Worm (Caenorhabditis elegans) whole organism, young adult: Measurements from ENCODE around the gene Y6E2A.4.

Source experiments
- B0261.1 ChIP-seq: sonication (generic microtip); optimal IDR thresholded peaks from 2 replicates; lab custom pipeline; 2016; ENCODE audit warnings: mild to moderate bottlenecking, missing genetic modification characterization, moderate library complexity, missing compliant biosample characterization
- B0336.3 ChIP-seq: fragments of 200-800 bp; sonication (Bioruptor generic); IDR thresholded peaks from 2 replicates; pipeline ENCODE4 v1.3.6; 2022; ENCODE audit warnings: missing genetic modification characterization, missing compliant biosample characterization
- C17E4.6 ChIP-seq: fragments of 200-800 bp; sonication (Bioruptor generic); IDR thresholded peaks from 2 replicates; pipeline ENCODE4 v1.3.6; 2022; ENCODE audit warnings: missing genetic modification reagents, missing genetic modification characterization, missing compliant biosample characterization
- F10E7.11 ChIP-seq: sonication (generic microtip); optimal IDR thresholded peaks from 2 replicates; lab custom pipeline; 2017; ENCODE audit warnings: mild to moderate bottlenecking, missing genetic modification characterization, moderate library complexity, missing compliant biosample characterization
- F39B2.1 ChIP-seq: fragments of 200-800 bp; sonication (Bioruptor generic); IDR thresholded peaks from 2 replicates; pipeline ENCODE4 v1.3.6; 2022; ENCODE audit warnings: missing genetic modification reagents, missing genetic modification characterization, missing compliant biosample characterization
- F49E8.2 ChIP-seq: sonication (generic microtip); optimal IDR thresholded peaks from 3 replicates; lab custom pipeline; 2017; ENCODE audit warnings: missing genetic modification characterization, mild to moderate bottlenecking, missing compliant biosample characterization, antibody characterized with exemption, moderate library complexity; ENCODE audit not compliant: insufficient read depth
- F55B11.4 ChIP-seq: sonication (generic microtip); optimal IDR thresholded peaks from 2 replicates; lab custom pipeline; 2016; ENCODE audit warnings: missing compliant biosample characterization, missing genetic modification characterization, borderline replicate concordance; ENCODE audit not compliant: insufficient read depth
- K12H6.12 ChIP-seq: fragments of 200-800 bp; sonication (Bioruptor generic); optimal IDR thresholded peaks from 2 replicates; lab custom pipeline; 2018; ENCODE audit warnings: mild to moderate bottlenecking, missing genetic modification characterization, missing compliant biosample characterization
- T07F8.4 ChIP-seq: sonication (generic microtip); optimal IDR thresholded peaks from 2 replicates; lab custom pipeline; 2016; ENCODE audit warnings: mild to moderate bottlenecking, missing genetic modification characterization, moderate library complexity, missing compliant biosample characterization
- Y95B8A.8 ChIP-seq: fragments of 200-800 bp; sonication (Bioruptor generic); IDR thresholded peaks from 2 replicates; pipeline ENCODE4 v1.3.6; 2022; ENCODE audit warnings: missing genetic modification reagents, missing genetic modification characterization, missing compliant biosample characterization
- athp-1 ChIP-seq: sonication (generic microtip); optimal IDR thresholded peaks from 2 replicates; lab custom pipeline; 2017; ENCODE audit warnings: mild to moderate bottlenecking, missing genetic modification characterization, missing compliant biosample characterization
- ceh-100 ChIP-seq: fragments of 200-800 bp; sonication (Bioruptor generic); IDR thresholded peaks from 2 replicates; pipeline ENCODE4 v1.3.6; 2022; ENCODE audit warnings: missing genetic modification reagents, missing genetic modification characterization, missing compliant biosample characterization
- dox-1 ChIP-seq: fragments of 200-800 bp; sonication (Bioruptor generic); IDR thresholded peaks from 2 replicates; pipeline ENCODE4 v1.3.6; 2022; ENCODE audit warnings: missing genetic modification reagents, missing genetic modification characterization, missing compliant biosample characterization
- efl-1 ChIP-seq: fragments of 150-350 bp; optimal IDR thresholded peaks from 2 replicates; lab custom pipeline; 2014; ENCODE audit warnings: missing biosample characterization, missing genetic modification reagents, missing genetic modification characterization
- ets-4 ChIP-seq: fragments of 200-800 bp; sonication (Bioruptor generic); optimal IDR thresholded peaks from 2 replicates; lab custom pipeline; 2018; ENCODE audit warnings: mild to moderate bottlenecking, missing genetic modification characterization, missing compliant biosample characterization
- gei-17 ChIP-seq: fragments of 200-800 bp; sonication (Bioruptor generic); optimal IDR thresholded peaks from 2 replicates; lab custom pipeline; 2018; ENCODE audit warnings: mild to moderate bottlenecking, missing genetic modification characterization, missing compliant biosample characterization
- hsf-1 ChIP-seq: fragments of 200-800 bp; sonication (Bioruptor generic); IDR thresholded peaks from 2 replicates; pipeline ENCODE4 v1.3.6; 2022; ENCODE audit warnings: missing genetic modification reagents, missing genetic modification characterization, missing compliant biosample characterization
- lin-26 ChIP-seq: fragments of 200-800 bp; sonication (Bioruptor generic); IDR thresholded peaks from 2 replicates; pipeline ENCODE4 v1.3.6; 2022; ENCODE audit warnings: missing genetic modification reagents, missing genetic modification characterization, missing compliant biosample characterization
- lir-1 ChIP-seq: fragments of 200-800 bp; sonication (Bioruptor generic); conservative IDR thresholded peaks from 2 replicates; pipeline ENCODE4 v1.3.6; 2022; ENCODE audit warnings: missing genetic modification reagents, missing genetic modification characterization, missing compliant biosample characterization
- lsy-27 ChIP-seq: sonication (generic microtip); optimal IDR thresholded peaks from 2 replicates; lab custom pipeline; 2017; ENCODE audit warnings: missing genetic modification characterization, mild to moderate bottlenecking, missing compliant biosample characterization, antibody characterized with exemption, missing genotype, borderline replicate concordance; ENCODE audit not compliant: insufficient read depth
- mcd-1 ChIP-seq: fragments of 200-800 bp; sonication (Bioruptor generic); IDR thresholded peaks from 2 replicates; pipeline ENCODE4 v1.3.6; 2022; ENCODE audit warnings: missing genetic modification reagents, missing genetic modification characterization, missing compliant biosample characterization
- nfyb-1 ChIP-seq: fragments of 200-800 bp; sonication (Bioruptor generic); IDR thresholded peaks from 2 replicates; pipeline ENCODE4 v1.3.6; 2022; ENCODE audit warnings: missing genetic modification reagents, missing genetic modification characterization, missing compliant biosample characterization
- nhr-179 ChIP-seq: sonication (generic microtip); optimal IDR thresholded peaks from 2 replicates; lab custom pipeline; 2016; ENCODE audit warnings: mild to moderate bottlenecking, missing genetic modification characterization, missing compliant biosample characterization
- nhr-80 ChIP-seq: sonication (generic microtip); optimal IDR thresholded peaks from 2 replicates; lab custom pipeline; 2016; ENCODE audit warnings: missing genetic modification characterization, missing compliant biosample characterization
- pbrm-1 ChIP-seq: fragments of 200-800 bp; sonication (Bioruptor generic); IDR thresholded peaks from 2 replicates; pipeline ENCODE4 v1.3.6; 2022; ENCODE audit warnings: missing genetic modification reagents, missing genetic modification characterization, missing compliant biosample characterization
- repo-1 ChIP-seq: sonication (generic microtip); optimal IDR thresholded peaks from 2 replicates; lab custom pipeline; 2017; ENCODE audit warnings: mild to moderate bottlenecking, missing genetic modification characterization, missing compliant biosample characterization
- sdz-38 ChIP-seq: sonication (generic microtip); optimal IDR thresholded peaks from 2 replicates; lab custom pipeline; 2016; ENCODE audit warnings: missing genotype, missing genetic modification characterization, missing compliant biosample characterization
- tbp1 ChIP-seq: fragments of 200-800 bp; sonication (Bioruptor generic); optimal IDR thresholded peaks from 2 replicates; lab custom pipeline; 2018; ENCODE audit warnings: mild to moderate bottlenecking, missing genetic modification characterization, missing compliant biosample characterization
- unc-130 ChIP-seq: sonication (generic microtip); optimal IDR thresholded peaks from 2 replicates; lab custom pipeline; 2016; ENCODE audit warnings: missing genetic modification reagents, missing genetic modification characterization, missing compliant biosample characterization
- zfh-2 ChIP-seq: fragments of 200-800 bp; sonication (Bioruptor generic); conservative IDR thresholded peaks from 2 replicates; pipeline ENCODE4 v1.3.6; 2022; ENCODE audit warnings: missing genetic modification reagents, missing genetic modification characterization, missing compliant biosample characterization
- ztf-25 ChIP-seq: fragments of 200-800 bp; sonication (Bioruptor generic); IDR thresholded peaks from 2 replicates; pipeline ENCODE4 v1.3.6; 2022; ENCODE audit warnings: missing genetic modification reagents, missing genetic modification characterization, missing compliant biosample characterization
- ztf-3 ChIP-seq: fragments of 200-800 bp; sonication (Bioruptor generic); optimal IDR thresholded peaks from 2 replicates; lab custom pipeline; 2018; ENCODE audit warnings: mild to moderate bottlenecking, missing genetic modification characterization, missing compliant biosample characterization

Gene Y6E2A.4

DNA sequence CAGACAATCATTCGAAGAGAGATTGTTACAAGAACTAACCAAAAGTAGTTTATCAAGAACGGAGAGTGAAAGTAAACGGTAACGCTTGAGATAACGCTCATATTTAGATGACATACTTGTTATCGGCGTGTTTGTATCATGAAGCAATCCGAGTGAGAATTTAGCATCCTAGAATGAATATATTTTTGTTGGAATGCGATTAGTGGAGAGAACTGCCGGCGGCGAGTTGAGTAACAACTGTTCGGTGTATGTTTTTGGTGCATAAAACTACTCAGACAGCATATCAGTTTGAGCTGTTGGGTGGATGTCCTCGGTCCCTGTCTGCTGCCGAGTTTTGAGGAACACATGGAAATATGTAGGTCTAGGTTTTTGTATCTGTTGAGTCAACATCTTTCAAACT lies 17.0 kb upstream of the Y6E2A.4 start, which contains the start of gene T23D5.3:
TSS of gene T23D5.3 (minus strand) at position 101 of the 400 bp plus-strand sequence.
- TF ChIP-seq ztf-3: no peak
- TF ChIP-seq repo-1 (tag; lab: Kevin White, UChicago): no peak
- TF ChIP-seq efl-1 (GFP tag; lab: Kevin White, UChicago): no peak
- no peak for TF ChIP-seq zfh-2 (GFP tag; lab: Robert Waterston, UW)
- no peak for TF ChIP-seq tbp1

DNA sequence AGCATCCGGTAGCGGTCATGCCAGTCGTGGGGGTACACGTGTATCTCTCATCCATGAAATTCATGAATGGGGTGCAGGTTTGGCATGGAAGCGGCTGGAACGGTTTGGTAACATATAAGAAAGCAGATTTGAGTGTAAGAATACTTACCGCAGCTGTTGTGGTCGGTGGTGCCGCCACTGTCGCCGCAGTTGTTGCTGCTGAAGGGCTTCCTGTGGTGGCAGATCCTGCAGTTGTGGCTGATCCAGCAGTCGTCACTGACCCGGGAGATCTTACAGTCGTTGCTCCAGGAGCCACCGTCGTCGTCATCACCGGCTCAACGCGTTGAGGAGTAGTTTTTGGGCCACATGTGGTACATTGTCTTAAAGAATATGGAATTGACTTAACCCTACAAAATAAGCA lies 16.4 kb upstream of the Y6E2A.4 start:
- TF ChIP-seq B0261.1 (tag; lab: Kevin White, UChicago) (no peak), zfh-2 (GFP tag; lab: Robert Waterston, UW) (peak; percentile 79), pbrm-1 (GFP tag; lab: Robert Waterston, UW) (no peak)

DNA sequence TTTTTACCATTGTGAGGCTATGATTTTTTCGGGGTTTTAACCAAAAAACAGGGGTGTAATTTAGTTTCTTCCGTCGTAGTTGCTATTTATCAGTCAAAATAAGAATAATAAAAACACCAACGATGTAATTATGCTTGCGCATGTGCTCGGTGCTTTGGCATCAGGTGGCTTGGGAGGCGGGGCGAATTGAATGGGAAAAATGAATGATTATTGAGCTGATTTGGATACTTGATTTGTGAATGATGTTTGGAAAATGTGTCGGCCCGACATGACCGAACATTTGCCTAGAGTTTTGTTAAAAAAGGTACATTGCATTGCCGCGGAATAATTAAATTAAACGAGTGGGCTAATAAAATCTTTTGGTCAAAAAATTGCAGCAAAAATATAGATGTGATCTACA lies 15.6 kb upstream of the Y6E2A.4 start, which contains the start of gene str-38:
TSS of gene str-38 (minus strand) at position 101 of the 400 bp plus-strand sequence.
- TF ChIP-seq B0336.3 (GFP tag; lab: Robert Waterston, UW) (no peak), unc-130 (GFP tag; lab: Kevin White, UChicago) (no peak), nhr-179 (tag; lab: Kevin White, UChicago) (no peak), nhr-80 (no peak)

DNA sequence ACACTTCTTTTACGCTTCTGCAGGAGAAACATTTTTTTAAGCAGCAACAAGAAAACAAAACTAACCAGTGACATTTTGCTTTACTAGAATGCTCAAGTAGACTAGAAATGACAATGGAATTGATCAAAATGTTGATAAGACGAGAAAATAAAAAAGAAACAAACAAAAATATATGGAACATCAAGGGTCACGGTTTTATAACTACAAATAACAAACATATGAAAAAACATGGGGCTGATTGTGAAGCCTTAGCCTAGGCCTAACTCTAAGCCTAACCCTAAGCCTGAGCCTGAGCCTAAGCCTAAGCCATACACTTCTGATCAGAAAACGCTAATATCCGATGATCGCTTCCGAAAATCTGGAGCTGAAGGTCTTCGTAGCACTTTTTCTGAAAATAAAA lies 13.9 kb upstream of the Y6E2A.4 start, which contains the start of gene Y6E2A.10:
TSS of gene Y6E2A.10 (minus strand) at position 101 of the 400 bp plus-strand sequence.
- TF ChIP-seq lsy-27 (tag; lab: Kevin White, UChicago): no peak

DNA sequence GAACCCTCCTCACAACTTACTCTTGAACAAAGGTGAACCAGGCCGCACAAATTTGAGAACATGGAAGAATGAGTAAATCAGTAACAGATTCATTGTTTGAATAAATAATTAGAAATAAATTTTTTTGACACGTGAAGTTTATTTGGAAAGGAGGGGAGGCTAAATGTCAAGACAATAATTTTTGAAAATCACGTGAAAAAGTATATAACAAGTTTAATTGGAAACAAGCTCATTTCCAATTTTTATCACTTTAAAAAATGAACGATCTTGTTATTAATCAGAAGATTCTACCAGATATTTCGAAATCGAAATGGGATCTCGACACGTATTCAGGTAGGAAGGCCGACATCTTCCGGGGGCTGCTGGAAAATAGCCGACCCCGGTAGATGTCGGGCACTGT lies 10.0 kb upstream of the Y6E2A.4 start, which contains the start of the genes irld-57 and sfxn-1.3:
TSS of gene irld-57 (minus strand) at position 101 of the 400 bp plus-strand sequence.
TSS of gene sfxn-1.3 (plus strand) at position 232 of the 400 bp plus-strand sequence.
- TF ChIP-seq lin-26 (GFP tag; lab: Robert Waterston, UW) (no peak), ets-4 (GFP tag; lab: Kevin White, UChicago) (no peak), sdz-38 (tag; lab: Kevin White, UChicago) (no peak), tbp1 (no peak), F49E8.2 (tag; lab: Kevin White, UChicago) (no peak), hsf-1 (no peak)

DNA sequence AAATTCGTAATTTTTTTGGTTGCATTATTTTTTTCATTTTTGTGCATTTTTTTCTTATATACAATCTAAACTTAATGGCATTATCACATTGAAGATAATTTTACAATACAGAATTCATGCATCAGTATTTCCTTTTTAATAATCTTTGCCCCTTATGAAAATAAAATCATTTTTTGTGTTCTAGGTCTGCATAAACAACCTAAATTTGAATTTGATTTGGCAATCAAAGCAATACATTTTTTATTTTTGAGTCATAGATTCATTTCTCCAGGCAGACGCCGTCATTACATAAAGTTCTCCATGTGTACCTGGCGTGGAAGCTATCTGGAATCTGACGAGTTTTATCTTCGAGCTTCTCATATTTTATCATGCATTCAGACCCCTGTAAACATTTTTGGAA lies 5.3 kb upstream of the Y6E2A.4 start, which contains the start of gene srh-140:
TSS of gene srh-140 (plus strand) at position 301 of the 400 bp plus-strand sequence.
- TF ChIP-seq ceh-100: no peak
- TF ChIP-seq nfyb-1 (GFP tag; lab: Robert Waterston, UW): no peak
- no peak for TF ChIP-seq C17E4.6 (GFP tag; lab: Robert Waterston, UW)
- TF ChIP-seq F55B11.4 (tag; lab: Kevin White, UChicago): no peak
- no peak for TF ChIP-seq mcd-1 (GFP tag; lab: Robert Waterston, UW)
- TF ChIP-seq K12H6.12 (tag; lab: Kevin White, UChicago): no peak
- no peak for TF ChIP-seq ztf-25 (GFP tag; lab: Robert Waterston, UW)
- no peak for TF ChIP-seq Y95B8A.8
- TF ChIP-seq gei-17 (GFP tag; lab: Kevin White, UChicago): no peak
- no peak for TF ChIP-seq athp-1 (tag; lab: Kevin White, UChicago)
- TF ChIP-seq F10E7.11 (tag; lab: Kevin White, UChicago): no peak
- TF ChIP-seq lir-1 (GFP tag; lab: Robert Waterston, UW): no peak
- no peak for TF ChIP-seq F39B2.1 (GFP tag; lab: Robert Waterston, UW)
- no peak for TF ChIP-seq dox-1 (GFP tag; lab: Robert Waterston, UW)
- no peak for TF ChIP-seq T07F8.4 (tag; lab: Kevin White, UChicago)
